Worm (Caenorhabditis elegans) whole organism, mixed stage, embryonic: ENCODE data around the gene mboa-7.

ENCODE experiments used
- lin-13 ChIP-seq: fragments of 150-350 bp; optimal IDR thresholded peaks from 2 replicates; lab custom pipeline; 2014; ENCODE audit warnings: missing biosample characterization, missing genetic modification characterization
- lsy-2 ChIP-seq: fragments of 150-350 bp; optimal IDR thresholded peaks from 2 replicates; lab custom pipeline; 2014; ENCODE audit warnings: missing biosample characterization, missing genetic modification characterization
- nhr-76 ChIP-seq: sonication (generic microtip); optimal IDR thresholded peaks from 2 replicates; lab custom pipeline; 2017; ENCODE audit warnings: missing biosample characterization, missing genetic modification characterization
- sptf-1 ChIP-seq: sonication (generic microtip); optimal IDR thresholded peaks from 2 replicates; lab custom pipeline; 2017; ENCODE audit warnings: mild to moderate bottlenecking, missing genetic modification characterization, moderate library complexity, missing compliant biosample characterization
- unc-39 ChIP-seq: fragments of 150-350 bp; optimal IDR thresholded peaks from 2 replicates; lab custom pipeline; 2014; ENCODE audit warnings: missing biosample characterization, missing genetic modification characterization

- no peak for TF ChIP-seq lin-13 (tag; lab: Kevin White, UChicago)
- no peak for TF ChIP-seq sptf-1 (tag; lab: Kevin White, UChicago)
- TF ChIP-seq nhr-76 (tag; lab: Kevin White, UChicago): no peak
- no peak for TF ChIP-seq unc-39 (tag; lab: Kevin White, UChicago)
- peak; percentile 57 for TF ChIP-seq lsy-2 (tag; lab: Kevin White, UChicago)
Observed at ce11 chrX:10514834-10515233, 9.5 kb downstream of the mboa-7 start.
